Worm (Caenorhabditis elegans): ENCODE measurements around the gene C47E8.11.

ce11 chrV:14680014-14680413 lies 8.4 kb upstream of the C47E8.11 start, which contains the start of gene C47E8.3:
- TF ChIP-seq fos-1 (tag; optimal IDR thresholded peaks at IDR 0.05), result no peak
- no peak for TF ChIP-seq nhr-77 (tag; optimal IDR thresholded peaks at IDR 0.05)
- TF ChIP-seq lin-13 (GFP tag; optimal IDR thresholded peaks at IDR 0.05), result no peak
- TF ChIP-seq ceh-16 (tag; optimal IDR thresholded peaks at IDR 0.05), result no peak
- no peak for TF ChIP-seq elt-1 (tag; optimal IDR thresholded peaks at IDR 0.05)
